Fruit fly (Drosophila melanogaster): ENCODE results near the gene Hsp26.

- no peak for TF ChIP-seq insv (optimal IDR thresholded peaks at IDR 0.05)
- no peak for TF ChIP-seq ttk (optimal IDR thresholded peaks at IDR 0.05)
- TF ChIP-seq Myc (optimal IDR thresholded peaks at IDR 0.05) = no peak
Observed at dm6 chr3L:9355555-9355954, 21.7 kb downstream of the Hsp26 start.

Measured in Kc167 (cell line).